Fruit fly (Drosophila melanogaster): ENCODE data around the gene CecC.

dm6 chr3R:30191462-30191874 is 24.8 kb upstream of the CecC start:
- peak; percentile 69 for TF ChIP-seq Met (GFP tag; optimal IDR thresholded peaks at IDR 0.05)
- TF ChIP-seq vri (GFP tag; optimal IDR thresholded peaks at IDR 0.05): peak; percentile 4

Measured in whole organism, prepupa.